Worm (Caenorhabditis elegans): ENCODE results near the gene Y53G8AR.1.
"Not testable (repeated sequence)": the region's sequence is repeated elsewhere in the genome, so short reads cannot be mapped to it uniquely, and the experiment has no call there.

Y53G8AR.1 gene

ce11 chrIII:3332736-3333135 is at the start of gene Y53G8AR.1:
TSS of gene Y53G8AR.1 (plus strand) at chrIII:3333036.
- not testable (repeated sequence) for TF ChIP-seq ref-1 (GFP tag; conservative IDR thresholded peaks at IDR 0.05); flt-1 (GFP tag; IDR thresholded peaks at IDR 0.05); tab-1 (GFP tag; IDR thresholded peaks at IDR 0.05)

ce11 chrIII:3294283-3294793 is 38.5 kb upstream of the Y53G8AR.1 start, which contains the start of the genes Y53G8AR.8 and Y53G8AR.6:
TSS of gene Y53G8AR.8 (minus strand) at chrIII:3294330.
TSS of gene Y53G8AR.6 (plus strand) at chrIII:3294743.
- TF ChIP-seq klf-2 (GFP tag; conservative IDR thresholded peaks at IDR 0.05) (no peak), ztf-29 (GFP tag; IDR thresholded peaks at IDR 0.05) (no peak), tab-1 (GFP tag; IDR thresholded peaks at IDR 0.05) (no peak), flt-1 (GFP tag; IDR thresholded peaks at IDR 0.05) (no peak), med-1 (GFP tag; optimal IDR thresholded peaks at IDR 0.05; ENCODE audit: insufficient read depth) (no peak), ztf-23 (GFP tag; IDR thresholded peaks at IDR 0.05) (no peak), cog-1 (tag; optimal IDR thresholded peaks at IDR 0.05) (no peak), T22C8.4 (GFP tag; IDR thresholded peaks at IDR 0.05) (no peak), ref-1 (GFP tag; conservative IDR thresholded peaks at IDR 0.05) (no peak)

- no peak for TF ChIP-seq tab-1 (GFP tag; IDR thresholded peaks at IDR 0.05)
- no peak for TF ChIP-seq ztf-29 (GFP tag; IDR thresholded peaks at IDR 0.05)
- TF ChIP-seq T22C8.4 (GFP tag; IDR thresholded peaks at IDR 0.05), result no peak
Measured at ce11 chrIII:3297151-3297550, 35.7 kb upstream of the Y53G8AR.1 start, which contains the start of gene Y53G8AR.5. TSS of gene Y53G8AR.5 (plus strand) at chrIII:3297451.

- TF ChIP-seq klf-2 (GFP tag; conservative IDR thresholded peaks at IDR 0.05) (no peak), flt-1 (GFP tag; IDR thresholded peaks at IDR 0.05) (no peak), cog-1 (tag; optimal IDR thresholded peaks at IDR 0.05) (no peak), tab-1 (GFP tag; IDR thresholded peaks at IDR 0.05) (no peak), ztf-29 (GFP tag; IDR thresholded peaks at IDR 0.05) (no peak), med-1 (GFP tag; optimal IDR thresholded peaks at IDR 0.05; ENCODE audit: insufficient read depth) (no peak), T22C8.4 (GFP tag; IDR thresholded peaks at IDR 0.05) (no peak)
Measured at ce11 chrIII:3304554-3304953, 28.3 kb upstream of the Y53G8AR.1 start.

ce11 chrIII:3306322-3306721 is 26.5 kb upstream of the Y53G8AR.1 start:
- TF ChIP-seq ztf-29 (GFP tag; IDR thresholded peaks at IDR 0.05) (no peak), flt-1 (GFP tag; IDR thresholded peaks at IDR 0.05) (no peak), cog-1 (tag; optimal IDR thresholded peaks at IDR 0.05) (no peak), med-1 (GFP tag; optimal IDR thresholded peaks at IDR 0.05; ENCODE audit: insufficient read depth) (no peak), klf-2 (GFP tag; conservative IDR thresholded peaks at IDR 0.05) (no peak), T22C8.4 (GFP tag; IDR thresholded peaks at IDR 0.05) (no peak), ref-1 (GFP tag; conservative IDR thresholded peaks at IDR 0.05) (no peak), ztf-23 (GFP tag; IDR thresholded peaks at IDR 0.05) (no peak), tab-1 (GFP tag; IDR thresholded peaks at IDR 0.05) (no peak)

DNA sequence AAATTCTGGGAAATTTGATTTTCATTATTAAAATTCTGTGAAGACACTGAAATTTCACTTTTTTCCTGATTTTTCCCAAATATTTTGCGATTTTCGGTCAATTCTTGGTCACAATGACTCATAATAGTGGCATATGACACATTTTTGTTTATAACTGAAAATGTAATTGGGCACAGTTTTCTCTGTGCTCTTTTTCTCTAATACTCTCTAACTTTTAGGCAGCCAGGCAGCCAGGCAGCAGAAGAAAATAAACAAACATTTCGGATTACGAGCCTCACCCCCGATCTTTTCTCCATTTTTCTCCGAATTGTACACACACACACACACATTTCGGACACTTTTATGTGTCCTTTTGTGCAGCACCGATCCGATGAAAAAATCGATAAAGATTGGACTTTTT is 25.5 kb upstream of the Y53G8AR.1 start:
- TF ChIP-seq med-1 (GFP tag; optimal IDR thresholded peaks at IDR 0.05; ENCODE audit: insufficient read depth) (no peak), ztf-23 (GFP tag; IDR thresholded peaks at IDR 0.05) (no peak), ref-1 (GFP tag; conservative IDR thresholded peaks at IDR 0.05) (no peak), flt-1 (GFP tag; IDR thresholded peaks at IDR 0.05) (no peak), T22C8.4 (GFP tag; IDR thresholded peaks at IDR 0.05) (no peak; the same call in 1 of the 2 replicates), cog-1 (tag; optimal IDR thresholded peaks at IDR 0.05) (no peak)

ce11 chrIII:3308940-3309339 is 23.9 kb upstream of the Y53G8AR.1 start:
- no peak for TF ChIP-seq med-1 (GFP tag; optimal IDR thresholded peaks at IDR 0.05; ENCODE audit: insufficient read depth)
- TF ChIP-seq klf-2 (GFP tag; conservative IDR thresholded peaks at IDR 0.05), result no peak
- TF ChIP-seq ztf-23 (GFP tag; IDR thresholded peaks at IDR 0.05), result no peak
- no peak for TF ChIP-seq ref-1 (GFP tag; conservative IDR thresholded peaks at IDR 0.05)
- no peak for TF ChIP-seq tab-1 (GFP tag; IDR thresholded peaks at IDR 0.05)
- no peak for TF ChIP-seq cog-1 (tag; optimal IDR thresholded peaks at IDR 0.05)
- TF ChIP-seq flt-1 (GFP tag; IDR thresholded peaks at IDR 0.05), result no peak
- no peak for TF ChIP-seq T22C8.4 (GFP tag; IDR thresholded peaks at IDR 0.05)
- TF ChIP-seq ztf-29 (GFP tag; IDR thresholded peaks at IDR 0.05), result no peak

- no peak for TF ChIP-seq ztf-29 (GFP tag; IDR thresholded peaks at IDR 0.05)
Measured at ce11 chrIII:3309700-3310099, 23.1 kb upstream of the Y53G8AR.1 start.

DNA sequence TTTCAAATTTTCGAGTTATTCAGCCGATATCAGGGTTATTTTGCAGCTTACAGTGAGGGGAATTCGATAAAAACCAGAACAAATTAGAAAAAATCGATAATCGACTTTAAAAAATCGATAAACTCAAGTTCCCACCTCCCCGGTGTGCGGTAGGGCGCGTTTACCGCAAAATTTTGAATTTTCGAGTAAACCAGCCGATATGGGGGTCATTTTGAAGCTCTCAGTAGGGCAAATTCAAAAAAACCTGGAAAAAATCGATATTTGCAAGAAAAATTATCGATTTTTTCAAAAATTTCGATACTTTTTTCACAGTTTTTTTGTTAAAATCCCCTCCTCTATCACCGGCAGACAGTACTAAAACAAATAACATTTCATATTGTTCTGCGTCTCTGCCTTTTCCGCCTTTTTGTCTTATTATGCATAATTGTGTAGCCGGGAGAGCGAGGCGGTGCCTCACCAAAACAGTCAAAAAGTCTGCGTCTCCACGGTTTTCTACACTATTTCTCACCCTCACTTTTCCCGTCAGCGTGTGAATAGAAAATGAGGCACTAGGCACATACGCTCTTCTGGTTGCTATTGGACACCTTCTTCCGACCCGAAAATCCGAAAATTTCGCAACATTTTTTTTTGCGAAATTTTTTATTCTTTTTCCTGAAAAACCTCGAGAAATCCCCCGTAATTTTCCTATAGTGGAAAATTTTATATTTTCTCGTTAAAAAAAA is 21.8 kb upstream of the Y53G8AR.1 start, which contains the start of gene ral-1:
TSS of gene ral-1 (plus strand) at position 435 of the 722 bp plus-strand sequence.
- TF ChIP-seq T22C8.4 (GFP tag; IDR thresholded peaks at IDR 0.05) (peak; percentile 84), klf-2 (GFP tag; conservative IDR thresholded peaks at IDR 0.05) (no peak)

DNA sequence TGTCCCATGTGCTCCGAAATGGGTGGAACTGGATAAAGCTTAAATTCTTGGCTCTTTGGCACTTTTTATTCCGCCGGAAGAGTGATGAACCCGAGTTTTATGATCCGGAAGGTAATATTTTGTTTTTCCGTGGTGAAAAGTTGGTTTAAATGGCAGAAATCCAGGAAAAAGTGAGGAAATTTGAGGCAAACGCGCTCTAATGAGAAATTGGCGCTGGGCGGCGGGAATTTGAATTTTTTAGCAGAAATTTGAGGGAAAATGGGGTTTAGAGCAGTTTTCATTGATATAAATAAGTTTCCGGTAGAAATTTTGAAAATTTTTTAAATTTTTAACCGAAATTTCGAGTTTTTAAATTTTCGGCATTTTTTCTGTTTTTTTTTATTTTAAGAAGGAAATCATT is 21.2 kb upstream of the Y53G8AR.1 start:
- TF ChIP-seq cog-1 (tag; optimal IDR thresholded peaks at IDR 0.05) (no peak), klf-2 (GFP tag; conservative IDR thresholded peaks at IDR 0.05) (no peak), med-1 (GFP tag; optimal IDR thresholded peaks at IDR 0.05; ENCODE audit: insufficient read depth) (no peak), ref-1 (GFP tag; conservative IDR thresholded peaks at IDR 0.05) (no peak), ztf-23 (GFP tag; IDR thresholded peaks at IDR 0.05) (no peak), T22C8.4 (GFP tag; IDR thresholded peaks at IDR 0.05) (no peak), tab-1 (GFP tag; IDR thresholded peaks at IDR 0.05) (no peak), flt-1 (GFP tag; IDR thresholded peaks at IDR 0.05) (no peak)
